Fruit fly (Drosophila melanogaster) whole organism, embryonic: ENCODE data around the gene Indy.

Experiments used
- ATbp ChIP-seq: fragments of 200-800 bp; sonication (Bioruptor generic); optimal IDR thresholded peaks from 2 replicates; lab custom pipeline; 2017; ENCODE audit warnings: missing biosample characterization, mild to moderate bottlenecking, missing genetic modification characterization, missing genetic modification reagents
- Aef1 ChIP-seq: fragments of 200-800 bp; sonication (Bioruptor generic); IDR thresholded peaks from 3 replicates; pipeline ENCODE4 v1.3.6; 2022; ENCODE audit warnings: missing biosample characterization, missing genetic modification characterization
- Atf3 ChIP-seq: fragments of 200-800 bp; sonication (Bioruptor generic); optimal IDR thresholded peaks from 3 replicates; lab custom pipeline; 2016; ENCODE audit warnings: missing biosample characterization, missing genetic modification characterization
- CG11085 ChIP-seq: fragments of 200-800 bp; sonication (Bioruptor generic); IDR thresholded peaks from 2 replicates; pipeline ENCODE4 v1.3.6; 2022; ENCODE audit warnings: missing biosample characterization, missing genetic modification characterization
- CG13296 ChIP-seq: fragments of 200-800 bp; sonication (Bioruptor generic); optimal IDR thresholded peaks from 3 replicates; lab custom pipeline; 2018; ENCODE audit warnings: missing biosample characterization, mild to moderate bottlenecking, missing genetic modification characterization
- CG14014 ChIP-seq: fragments of 200-800 bp; sonication (Bioruptor generic); IDR thresholded peaks from 2 replicates; pipeline ENCODE4 v1.3.6; 2022; ENCODE audit warnings: missing biosample characterization, missing genetic modification characterization
- CG14050 ChIP-seq: fragments of 200-800 bp; sonication (Bioruptor generic); IDR thresholded peaks from 3 replicates; pipeline ENCODE4 v1.3.6; 2022; ENCODE audit warnings: missing biosample characterization, missing genetic modification characterization
- CG14860 ChIP-seq: fragments of 200-800 bp; sonication (Bioruptor generic); IDR thresholded peaks from 3 replicates; pipeline ENCODE4 v1.3.6; 2022; ENCODE audit warnings: missing biosample characterization, missing genetic modification characterization; ENCODE audit not compliant: partially characterized antibody
- CG17829 ChIP-seq: fragments of 200-800 bp; optimal IDR thresholded peaks from 2 replicates; lab custom pipeline; 2019; ENCODE audit warnings: missing biosample characterization, mild to moderate bottlenecking, missing genetic modification characterization, moderate library complexity
- CG2129 ChIP-seq: fragments of 200-800 bp; sonication (Bioruptor generic); IDR thresholded peaks from 2 replicates; pipeline ENCODE4 v1.3.6; 2022; ENCODE audit warnings: missing biosample characterization, missing genetic modification characterization; ENCODE audit not compliant: partially characterized antibody
- CG33213 ChIP-seq: fragments of 200-800 bp; sonication (Bioruptor generic); optimal IDR thresholded peaks from 3 replicates; lab custom pipeline; 2016; ENCODE audit warnings: missing biosample characterization, missing genetic modification characterization
- CG3407 ChIP-seq: fragments of 200-800 bp; sonication (Bioruptor generic); optimal IDR thresholded peaks from 2 replicates; lab custom pipeline; 2018; ENCODE audit warnings: missing biosample characterization, mild to moderate bottlenecking, missing genetic modification characterization
- CG34422 ChIP-seq: fragments of 200-800 bp; sonication (Bioruptor generic); IDR thresholded peaks from 3 replicates; pipeline ENCODE4 v1.3.6; 2022; ENCODE audit warnings: missing biosample characterization, missing genetic modification characterization
- CG4328 ChIP-seq: fragments of 200-800 bp; sonication (Bioruptor generic); optimal IDR thresholded peaks from 3 replicates; lab custom pipeline; 2017; ENCODE audit warnings: missing biosample characterization, missing genetic modification reagents, missing genetic modification characterization
- CG4730 ChIP-seq: fragments of 200-800 bp; sonication (Bioruptor generic); IDR thresholded peaks from 2 replicates; pipeline ENCODE4 v1.3.6; 2022; ENCODE audit warnings: missing biosample characterization, missing genetic modification characterization
- CG5180 ChIP-seq: fragments of 200-800 bp; sonication (Bioruptor generic); optimal IDR thresholded peaks from 3 replicates; lab custom pipeline; 2017; ENCODE audit warnings: missing biosample characterization, missing genetic modification characterization, mild to moderate bottlenecking, moderate library complexity, missing genetic modification reagents
- CG6254 ChIP-seq: fragments of 200-800 bp; sonication (Bioruptor generic); optimal IDR thresholded peaks from 3 replicates; lab custom pipeline; 2017; ENCODE audit warnings: mild to moderate bottlenecking, missing biosample characterization, missing genetic modification reagents, missing genetic modification characterization
- CG6683 ChIP-seq: fragments of 200-800 bp; sonication (Bioruptor generic); optimal IDR thresholded peaks from 2 replicates; lab custom pipeline; 2017; ENCODE audit warnings: missing biosample characterization, mild to moderate bottlenecking, missing genetic modification characterization, missing genetic modification reagents
- CG7357 ChIP-seq: fragments of 200-800 bp; sonication (Bioruptor generic); IDR thresholded peaks from 3 replicates; pipeline ENCODE4 v1.3.6; 2022; ENCODE audit warnings: missing biosample characterization, missing genetic modification characterization
- CG8765 ChIP-seq: fragments of 200-800 bp; sonication (Bioruptor generic); IDR thresholded peaks from 2 replicates; pipeline ENCODE4 v1.3.6; 2022; ENCODE audit warnings: missing biosample characterization, missing genetic modification characterization
- CG9437 ChIP-seq: fragments of 200-800 bp; sonication (Bioruptor generic); optimal IDR thresholded peaks from 2 replicates; lab custom pipeline; 2018; ENCODE audit warnings: missing biosample characterization, mild to moderate bottlenecking, missing genetic modification characterization
- CG9609 ChIP-seq: fragments of 200-800 bp; sonication (Bioruptor generic); optimal IDR thresholded peaks from 3 replicates; lab custom pipeline; 2016; ENCODE audit warnings: missing biosample characterization, missing genetic modification characterization
- CG9817 ChIP-seq: fragments of 200-800 bp; sonication (Bioruptor generic); optimal IDR thresholded peaks from 2 replicates; lab custom pipeline; 2018; ENCODE audit warnings: missing biosample characterization, mild to moderate bottlenecking, missing genetic modification characterization, moderate library complexity
- CoRest ChIP-seq: fragments of 200-800 bp; sonication (Bioruptor generic); optimal IDR thresholded peaks from 3 replicates; lab custom pipeline; 2018; ENCODE audit warnings: missing biosample characterization, mild to moderate bottlenecking, missing genetic modification characterization, moderate library complexity
- Dip2 ChIP-seq: fragments of 200-800 bp; sonication (Bioruptor generic); IDR thresholded peaks from 2 replicates; pipeline ENCODE4 v1.3.6; 2022; ENCODE audit warnings: missing biosample characterization, missing genetic modification characterization
- Dref ChIP-seq: fragments of 200-800 bp; sonication (Bioruptor generic); IDR thresholded peaks from 2 replicates; pipeline ENCODE4 v1.3.6; 2022; ENCODE audit warnings: missing biosample characterization, missing genetic modification characterization
- HLH3B ChIP-seq: fragments of 200-800 bp; sonication (Bioruptor generic); IDR thresholded peaks from 2 replicates; pipeline ENCODE4 v1.3.6; 2022; ENCODE audit warnings: missing biosample characterization, missing genetic modification characterization
- HmgD ChIP-seq: fragments of 200-800 bp; sonication (Bioruptor generic); optimal IDR thresholded peaks from 3 replicates; lab custom pipeline; 2016; ENCODE audit warnings: missing biosample characterization, missing genetic modification characterization
- HmgZ ChIP-seq: fragments of 200-800 bp; sonication (Bioruptor generic); optimal IDR thresholded peaks from 2 replicates; lab custom pipeline; 2018; ENCODE audit warnings: missing biosample characterization, mild to moderate bottlenecking, missing genetic modification characterization
- Neu2 ChIP-seq: fragments of 200-800 bp; sonication (Bioruptor generic); optimal IDR thresholded peaks from 3 replicates; lab custom pipeline; 2016; ENCODE audit warnings: missing biosample characterization, missing genetic modification characterization, borderline replicate concordance
- Sry-β ChIP-seq: fragments of 200-800 bp; sonication (Bioruptor generic); optimal IDR thresholded peaks from 2 replicates; lab custom pipeline; 2018; ENCODE audit warnings: missing biosample characterization, mild to moderate bottlenecking, missing genetic modification characterization, moderate library complexity
- Xbp1 ChIP-seq: fragments of 200-800 bp; sonication (Bioruptor generic); optimal IDR thresholded peaks from 3 replicates; lab custom pipeline; 2016; ENCODE audit warnings: missing biosample characterization, mild to moderate bottlenecking, missing genetic modification characterization
- ato ChIP-seq: fragments of 200-800 bp; sonication (Bioruptor generic); IDR thresholded peaks from 2 replicates; pipeline ENCODE4 v1.3.6; 2022; ENCODE audit warnings: missing biosample characterization, missing genetic modification characterization; ENCODE audit not compliant: partially characterized antibody
- bab2 ChIP-seq: fragments of 200-800 bp; sonication (Bioruptor generic); optimal IDR thresholded peaks from 2 replicates; lab custom pipeline; 2016; ENCODE audit warnings: missing biosample characterization, missing genetic modification characterization
- chm ChIP-seq: fragments of 200-800 bp; sonication (Bioruptor generic); IDR thresholded peaks from 2 replicates; pipeline ENCODE4 v1.3.6; 2022; ENCODE audit warnings: missing biosample characterization, missing genetic modification characterization
- crol ChIP-seq: fragments of 200-800 bp; sonication (Bioruptor generic); IDR thresholded peaks from 2 replicates; pipeline ENCODE4 v1.3.6; 2022; ENCODE audit warnings: missing biosample characterization, missing genetic modification characterization
- disco-r ChIP-seq: fragments of 200-800 bp; sonication (Bioruptor generic); optimal IDR thresholded peaks from 2 replicates; lab custom pipeline; 2016; ENCODE audit warnings: missing biosample characterization, missing genetic modification characterization
- eve ChIP-seq, 2 experiments: fragments of >200 bp; optimal IDR thresholded peaks; 2 replicates each; lab custom pipeline; 2017; ENCODE audit warnings: missing biosample characterization in 2 of 2, missing genetic modification characterization in 2 of 2
- ind ChIP-seq: fragments of 200-800 bp; sonication (Bioruptor generic); optimal IDR thresholded peaks from 3 replicates; lab custom pipeline; 2016; ENCODE audit warnings: missing biosample characterization, missing genetic modification characterization
- jing ChIP-seq: fragments of 200-800 bp; sonication (Bioruptor generic); optimal IDR thresholded peaks from 2 replicates; lab custom pipeline; 2018; ENCODE audit warnings: missing biosample characterization, mild to moderate bottlenecking, missing genetic modification characterization
- ken ChIP-seq: fragments of 200-800 bp; sonication (Bioruptor generic); IDR thresholded peaks from 3 replicates; pipeline ENCODE4 v1.3.6; 2022; ENCODE audit warnings: missing biosample characterization, missing genetic modification characterization
- knrl ChIP-seq: fragments of 200-800 bp; sonication (Bioruptor generic); IDR thresholded peaks from 3 replicates; pipeline ENCODE4 v1.3.6; 2022; ENCODE audit warnings: missing biosample characterization, missing genetic modification characterization; ENCODE audit not compliant: partially characterized antibody
- lilli ChIP-seq: fragments of 200-800 bp; sonication (Bioruptor generic); optimal IDR thresholded peaks from 3 replicates; lab custom pipeline; 2016; ENCODE audit warnings: missing biosample characterization, missing genetic modification characterization
- nerfin-1 ChIP-seq: fragments of 200-800 bp; sonication (Bioruptor generic); optimal IDR thresholded peaks from 3 replicates; lab custom pipeline; 2019; ENCODE audit warnings: missing biosample characterization, mild to moderate bottlenecking, missing genetic modification characterization, moderate library complexity
- otp ChIP-seq: fragments of 200-800 bp; sonication (Bioruptor generic); IDR thresholded peaks from 3 replicates; pipeline ENCODE4, ENCODE4 v1.3.6; 2022; ENCODE audit warnings: missing biosample characterization, missing genetic modification characterization
- ro ChIP-seq: fragments of 200-800 bp; sonication (Bioruptor generic); IDR thresholded peaks from 2 replicates; pipeline ENCODE4 v1.3.6; 2022; ENCODE audit warnings: missing biosample characterization, missing genetic modification characterization
- sqz ChIP-seq: fragments of 200-800 bp; sonication (Bioruptor generic); optimal IDR thresholded peaks from 3 replicates; lab custom pipeline; 2018; ENCODE audit warnings: missing biosample characterization, mild to moderate bottlenecking, missing genetic modification characterization
- tna ChIP-seq: fragments of 200-800 bp; sonication (Bioruptor generic); IDR thresholded peaks from 2 replicates; pipeline ENCODE4 v1.3.6; 2022; ENCODE audit warnings: missing biosample characterization, missing genetic modification characterization; ENCODE audit not compliant: partially characterized antibody
- zf30C ChIP-seq: fragments of 200-800 bp; sonication (Bioruptor generic); optimal IDR thresholded peaks from 3 replicates; lab custom pipeline; 2018; ENCODE audit warnings: missing biosample characterization, mild to moderate bottlenecking, missing genetic modification characterization

The Indy gene

DNA sequence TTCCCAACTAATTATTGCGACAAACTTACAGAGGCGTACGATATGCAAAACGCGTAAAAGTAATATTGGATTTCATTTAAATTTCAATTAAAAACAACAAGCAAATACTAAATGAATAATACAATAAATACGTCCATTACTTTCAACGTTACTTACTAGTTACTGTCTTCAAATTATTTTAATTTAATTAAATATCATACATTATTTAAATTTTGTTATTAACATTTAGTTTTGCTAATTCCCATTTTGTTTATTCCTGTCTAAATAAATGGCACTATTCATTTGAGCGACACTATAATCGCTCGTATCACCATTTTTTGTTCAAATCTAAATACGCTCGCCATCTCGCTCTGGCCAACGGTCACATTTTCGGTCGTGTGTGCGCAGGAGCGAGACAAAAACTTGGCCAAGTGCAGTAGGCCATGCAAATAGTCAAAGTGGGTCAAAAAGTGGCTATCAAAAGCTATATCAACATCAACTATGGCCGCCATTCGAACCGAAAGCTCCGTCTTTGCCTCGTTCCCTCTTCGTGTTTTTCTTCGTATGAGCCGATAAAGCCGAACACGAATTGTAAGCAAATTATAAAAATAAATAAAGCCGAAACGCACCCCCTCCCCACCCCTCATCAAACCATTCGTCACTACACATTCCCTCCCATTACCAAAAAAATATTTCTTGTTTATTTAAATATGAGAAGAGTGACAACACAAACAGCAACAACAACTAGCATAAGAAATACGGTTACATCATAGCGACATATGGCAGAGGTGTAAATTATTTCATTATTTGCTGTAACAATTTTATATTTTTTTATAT is 56.7 kb downstream of the Indy start (continued):
- TF ChIP-seq CG4328 (GFP tag; lab: Kevin White, UChicago) (peak; percentile 79), CG5180 (GFP tag; lab: Kevin White, UChicago) (peak; percentile 62), CG9437 (peak; percentile 19), CG9817 (tag; lab: Kevin White, UChicago) (peak; percentile 5), HmgD (GFP tag; lab: Kevin White, UChicago) (no peak), zf30C (no peak), CG14860 (GFP tag; lab: Robert Waterston, UW) (no peak), knrl (GFP tag; lab: Robert Waterston, UW) (no peak), CG3407 (peak; percentile 55), ato (GFP tag; lab: Robert Waterston, UW) (no peak), Atf3 (GFP tag; lab: Kevin White, UChicago) (peak; percentile 36), CG2129 (GFP tag; lab: Robert Waterston, UW) (no peak), eve (GFP tag; optimal IDR thresholded peaks at IDR 0.05; lab: Kevin White, UChicago) (peak in 1 of 2 experiments; percentile 84), Xbp1 (GFP tag; lab: Kevin White, UChicago) (no peak), ATbp (GFP tag; lab: Kevin White, UChicago) (peak; percentile 77), disco-r (GFP tag; lab: Kevin White, UChicago) (no peak), CG33213 (GFP tag; lab: Kevin White, UChicago) (peak; percentile 20), CG8765 (no peak), tna (no peak), ind (GFP tag; lab: Kevin White, UChicago) (no peak), otp (GFP tag; lab: Robert Waterston, UW) (peak; percentile 85), CoRest (tag; lab: Kevin White, UChicago) (peak; percentile 20), HLH3B (GFP tag; lab: Robert Waterston, UW) (peak; percentile 51; the same call in 1 of the 2 replicates), Neu2 (GFP tag; lab: Kevin White, UChicago) (no peak), ro (GFP tag; lab: Robert Waterston, UW) (no peak), Sry-β (GFP tag; lab: Kevin White, UChicago) (no peak), Dip2 (GFP tag; lab: Robert Waterston, UW) (no peak), CG11085 (no peak), nerfin-1 (no peak), CG13296 (GFP tag; lab: Kevin White, UChicago) (peak; percentile 82), sqz (GFP tag; lab: Kevin White, UChicago) (peak; percentile 92), HmgZ (peak; percentile 86), CG6254 (GFP tag; lab: Kevin White, UChicago) (no peak), ken (GFP tag; lab: Robert Waterston, UW) (0 out of 3 replicates have a peak, but pooled peaks have one; percentile 24), lilli (GFP tag; lab: Kevin White, UChicago) (no peak), CG6683 (GFP tag; lab: Kevin White, UChicago) (peak; percentile 63), CG9609 (GFP tag; lab: Kevin White, UChicago) (no peak), jing (no peak), Aef1 (GFP tag; lab: Robert Waterston, UW) (no peak), Dref (GFP tag; lab: Robert Waterston, UW) (no peak), CG14014 (GFP tag; lab: Robert Waterston, UW) (no peak), CG14050 (GFP tag; lab: Robert Waterston, UW) (peak; percentile 44; the same call in 2 of the 3 replicates), CG17829 (tag; lab: Kevin White, UChicago) (no peak), CG34422 (GFP tag; lab: Robert Waterston, UW) (peak; percentile 51; the same call in 1 of the 3 replicates), bab2 (GFP tag; lab: Kevin White, UChicago) (peak; percentile 50), crol (GFP tag; lab: Robert Waterston, UW) (peak; percentile 92), CG4730 (GFP tag; lab: Robert Waterston, UW) (no peak), CG7357 (GFP tag; lab: Robert Waterston, UW) (no peak), chm (GFP tag; lab: Robert Waterston, UW) (peak; percentile 61; the same call in 1 of the 2 replicates)
